Fruit fly (Drosophila melanogaster) whole organism, embryonic: Measurements from ENCODE around the gene CG33643.

ENCODE experiments used
- Bgb ChIP-seq: fragments of 200-800 bp; sonication (Bioruptor generic); IDR thresholded peaks from 2 replicates; pipeline ENCODE4 v1.3.6; 2022; ENCODE audit warnings: missing biosample characterization, missing genetic modification characterization; ENCODE audit not compliant: partially characterized antibody
- Blimp-1 ChIP-seq: fragments of 200-800 bp; sonication (Bioruptor generic); optimal IDR thresholded peaks from 3 replicates; lab custom pipeline; 2018; ENCODE audit warnings: missing biosample characterization, missing genetic modification characterization, mild to moderate bottlenecking, moderate library complexity, missing genetic modification reagents
- CG11560 ChIP-seq: fragments of 200-800 bp; sonication (Bioruptor generic); IDR thresholded peaks from 3 replicates; pipeline ENCODE4 v1.3.6; 2022; ENCODE audit warnings: missing biosample characterization, missing genetic modification characterization
- CG11695 ChIP-seq: fragments of 200-800 bp; sonication (Bioruptor generic); IDR thresholded peaks from 3 replicates; pipeline ENCODE4 v1.3.6; 2022; ENCODE audit warnings: missing biosample characterization, missing genetic modification characterization
- CG15479 ChIP-seq: fragments of 200-800 bp; sonication (Bioruptor generic); optimal IDR thresholded peaks from 3 replicates; lab custom pipeline; 2019; ENCODE audit warnings: missing biosample characterization, mild to moderate bottlenecking, missing genetic modification characterization, moderate library complexity
- CG17186 ChIP-seq: fragments of 200-800 bp; sonication (Bioruptor generic); optimal IDR thresholded peaks from 3 replicates; lab custom pipeline; 2017; ENCODE audit warnings: missing biosample characterization, missing genetic modification reagents, missing genetic modification characterization
- CG18011 ChIP-seq: fragments of 200-800 bp; sonication (Bioruptor generic); optimal IDR thresholded peaks from 2 replicates; lab custom pipeline; 2017; ENCODE audit warnings: missing biosample characterization, missing genetic modification characterization, mild to moderate bottlenecking, moderate library complexity, missing genotype
- CG2202 ChIP-seq: fragments of 200-800 bp; sonication (Bioruptor generic); optimal IDR thresholded peaks from 2 replicates; lab custom pipeline; 2018; ENCODE audit warnings: missing biosample characterization, mild to moderate bottlenecking, missing genetic modification characterization
- CG2889 ChIP-seq: fragments of 200-800 bp; sonication (Bioruptor generic); IDR thresholded peaks from 3 replicates; pipeline ENCODE4 v1.3.6; 2022; ENCODE audit warnings: missing biosample characterization, missing genetic modification characterization
- CG31365 ChIP-seq: fragments of 200-800 bp; sonication (Bioruptor generic); optimal IDR thresholded peaks from 2 replicates; lab custom pipeline; 2018; ENCODE audit warnings: missing biosample characterization, mild to moderate bottlenecking, missing genetic modification characterization
- CG31388 ChIP-seq: fragments of 200-800 bp; sonication (Bioruptor generic); optimal IDR thresholded peaks from 2 replicates; lab custom pipeline; 2016; ENCODE audit warnings: missing biosample characterization, missing genetic modification characterization
- CG34376 ChIP-seq: fragments of 200-800 bp; sonication (Bioruptor generic); optimal IDR thresholded peaks from 2 replicates; lab custom pipeline; 2018; ENCODE audit warnings: missing biosample characterization, mild to moderate bottlenecking, missing genetic modification characterization
- CG4404 ChIP-seq: fragments of 200-800 bp; sonication (Bioruptor generic); IDR thresholded peaks from 2 replicates; pipeline ENCODE4 v1.3.6; 2022; ENCODE audit warnings: missing biosample characterization, missing genetic modification characterization
- CG5245 ChIP-seq: fragments of 200-800 bp; sonication (Bioruptor generic); optimal IDR thresholded peaks from 3 replicates; lab custom pipeline; 2016; ENCODE audit warnings: missing biosample characterization, missing genetic modification characterization
- CG5953 ChIP-seq: fragments of 200-800 bp; sonication (Bioruptor generic); IDR thresholded peaks from 2 replicates; pipeline ENCODE4 v1.3.6; 2022; ENCODE audit warnings: missing biosample characterization, missing genetic modification characterization
- CG6254 ChIP-seq: fragments of 200-800 bp; sonication (Bioruptor generic); optimal IDR thresholded peaks from 3 replicates; lab custom pipeline; 2017; ENCODE audit warnings: mild to moderate bottlenecking, missing biosample characterization, missing genetic modification reagents, missing genetic modification characterization
- CG6791 ChIP-seq: fragments of 200-800 bp; sonication (Bioruptor generic); IDR thresholded peaks from 3 replicates; pipeline ENCODE4 v1.3.6; 2022; ENCODE audit warnings: missing biosample characterization, missing genetic modification characterization; ENCODE audit not compliant: partially characterized antibody
- CG7271 ChIP-seq: fragments of 200-800 bp; sonication (Bioruptor generic); optimal IDR thresholded peaks from 2 replicates; lab custom pipeline; 2018; ENCODE audit warnings: missing biosample characterization, mild to moderate bottlenecking, missing genetic modification characterization, moderate library complexity
- CG8089 ChIP-seq: fragments of 200-800 bp; sonication (Bioruptor generic); optimal IDR thresholded peaks from 3 replicates; lab custom pipeline; 2016; ENCODE audit warnings: missing biosample characterization, missing genetic modification characterization
- CG8281 ChIP-seq: fragments of 200-800 bp; sonication (Bioruptor generic); optimal IDR thresholded peaks from 2 replicates; lab custom pipeline; 2018; ENCODE audit warnings: missing biosample characterization, mild to moderate bottlenecking, missing genetic modification characterization, moderate library complexity
- CG8359 ChIP-seq: fragments of 200-800 bp; sonication (Bioruptor generic); optimal IDR thresholded peaks from 2 replicates; lab custom pipeline; 2017; ENCODE audit warnings: missing biosample characterization, mild to moderate bottlenecking, missing genetic modification characterization, borderline replicate concordance
- Eip74EF ChIP-seq, 2 experiments: fragments of 200-800 bp in 1 of 2; fragments of >200 bp in 1 of 2; sonication (Bioruptor generic) in 1 of 2; optimal IDR thresholded peaks; 2 replicates each; lab custom pipeline; 2017 to 2019; ENCODE audit warnings: missing biosample characterization in 2 of 2, missing genetic modification characterization in 2 of 2, mild to moderate bottlenecking in 1 of 2, moderate library complexity in 1 of 2
- GATAe ChIP-seq: fragments of 200-800 bp; sonication (Bioruptor generic); conservative IDR thresholded peaks from 2 replicates; pipeline ENCODE4 v1.3.6; 2022; ENCODE audit warnings: missing biosample characterization, missing genetic modification characterization
- H15 ChIP-seq: fragments of 200-800 bp; sonication (Bioruptor generic); IDR thresholded peaks from 3 replicates; pipeline ENCODE4 v1.3.6; 2022; ENCODE audit warnings: missing biosample characterization, missing genetic modification characterization
- H2.0 ChIP-seq: fragments of 200-800 bp; sonication (Bioruptor generic); IDR thresholded peaks from 2 replicates; pipeline ENCODE4 v1.3.6; 2022; ENCODE audit warnings: missing biosample characterization, missing genetic modification characterization
- Hr78 ChIP-seq, 2 experiments: fragments of 200-800 bp in 1 of 2; fragments of >200 bp in 1 of 2; sonication (Bioruptor generic) in 1 of 2; optimal IDR thresholded peaks; 2 replicates each; lab custom pipeline; 2017 to 2019; ENCODE audit warnings: missing biosample characterization in 2 of 2, missing genetic modification characterization in 2 of 2, mild to moderate bottlenecking in 1 of 2, moderate library complexity in 1 of 2
- Mad ChIP-seq: fragments of 200-800 bp; sonication (Bioruptor generic); optimal IDR thresholded peaks from 2 replicates; lab custom pipeline; 2016; ENCODE audit warnings: missing biosample characterization, missing genetic modification characterization
- NC2β ChIP-seq: fragments of 200-800 bp; sonication (Bioruptor generic); optimal IDR thresholded peaks from 2 replicates; lab custom pipeline; 2016; ENCODE audit warnings: missing biosample characterization, missing genetic modification characterization
- Trl ChIP-seq, 3 experiments: fragments of >200 bp in 2 of 3; fragments of 200-800 bp in 1 of 3; sonication (Bioruptor generic) in 1 of 3; optimal IDR thresholded peaks; 2 replicates in 1 of 3; 3 replicates in 2 of 3; lab custom pipeline; 2016 to 2017; ENCODE audit warnings: missing biosample characterization in 1 of 3, missing genetic modification characterization in 1 of 3
- al ChIP-seq: fragments of 200-800 bp; sonication (Bioruptor generic); IDR thresholded peaks from 2 replicates; pipeline ENCODE4 v1.3.6; 2022; ENCODE audit warnings: missing biosample characterization, missing genetic modification characterization
- amos ChIP-seq: fragments of 200-800 bp; sonication (Bioruptor generic); IDR thresholded peaks from 2 replicates; pipeline ENCODE4 v1.3.6; 2022; ENCODE audit warnings: missing biosample characterization, missing genetic modification characterization; ENCODE audit not compliant: partially characterized antibody
- ara ChIP-seq: fragments of 200-800 bp; sonication (Bioruptor generic); IDR thresholded peaks from 2 replicates; pipeline ENCODE4 v1.3.6; 2022; ENCODE audit warnings: missing biosample characterization, missing genetic modification characterization
- cad ChIP-seq: fragments of >200 bp; optimal IDR thresholded peaks from 2 replicates; lab custom pipeline; 2017; ENCODE audit warnings: missing biosample characterization, missing genetic modification characterization
- crol ChIP-seq: fragments of 200-800 bp; sonication (Bioruptor generic); IDR thresholded peaks from 2 replicates; pipeline ENCODE4 v1.3.6; 2022; ENCODE audit warnings: missing biosample characterization, missing genetic modification characterization
- cwo ChIP-seq: fragments of 200-800 bp; sonication (Bioruptor generic); optimal IDR thresholded peaks from 3 replicates; lab custom pipeline; 2017; ENCODE audit warnings: missing biosample characterization, missing genetic modification characterization, mild to moderate bottlenecking, moderate library complexity, missing genetic modification reagents
- ems ChIP-seq: fragments of 200-800 bp; sonication (Bioruptor generic); optimal IDR thresholded peaks from 3 replicates; lab custom pipeline; 2016; ENCODE audit warnings: missing biosample characterization, missing genetic modification characterization
- en ChIP-seq: fragments of 200-800 bp; sonication (Bioruptor generic); optimal IDR thresholded peaks from 2 replicates; lab custom pipeline; 2016; ENCODE audit warnings: missing biosample characterization, missing genetic modification characterization
- gsb ChIP-seq: fragments of 200-800 bp; sonication (Bioruptor generic); IDR thresholded peaks from 2 replicates; pipeline ENCODE4 v1.3.6; 2022; ENCODE audit warnings: missing biosample characterization, missing genetic modification characterization
- ham ChIP-seq: fragments of 200-800 bp; sonication (Bioruptor generic); IDR thresholded peaks from 2 replicates; pipeline ENCODE4 v1.3.6; 2022; ENCODE audit warnings: missing biosample characterization, missing genetic modification characterization
- her ChIP-seq: fragments of 200-800 bp; sonication (Bioruptor generic); optimal IDR thresholded peaks from 2 replicates; lab custom pipeline; 2016; ENCODE audit warnings: missing biosample characterization, missing genetic modification characterization
- klu ChIP-seq: fragments of 200-800 bp; sonication (Bioruptor generic); IDR thresholded peaks from 2 replicates; pipeline ENCODE4 v1.3.6; 2022; ENCODE audit warnings: missing biosample characterization, missing genetic modification characterization
- lbe ChIP-seq: fragments of 200-800 bp; sonication (Bioruptor generic); optimal IDR thresholded peaks from 2 replicates; lab custom pipeline; 2016; ENCODE audit warnings: missing biosample characterization, mild to moderate bottlenecking, missing genetic modification characterization
- pfk ChIP-seq: fragments of 200-800 bp; sonication (Bioruptor generic); optimal IDR thresholded peaks from 2 replicates; lab custom pipeline; 2018; ENCODE audit warnings: missing biosample characterization, mild to moderate bottlenecking, missing genetic modification characterization, moderate library complexity
- pnt ChIP-seq: fragments of 200-800 bp; sonication (Bioruptor generic); optimal IDR thresholded peaks from 3 replicates; lab custom pipeline; 2016; ENCODE audit warnings: missing biosample characterization, missing genetic modification characterization
- schlank ChIP-seq: fragments of 200-800 bp; sonication (Bioruptor generic); optimal IDR thresholded peaks from 2 replicates; lab custom pipeline; 2018; ENCODE audit warnings: missing biosample characterization, mild to moderate bottlenecking, missing genetic modification characterization
- sd ChIP-seq: fragments of 200-800 bp; sonication (Bioruptor generic); optimal IDR thresholded peaks from 3 replicates; lab custom pipeline; 2018; ENCODE audit warnings: missing biosample characterization, mild to moderate bottlenecking, missing genetic modification characterization, moderate library complexity
- seq ChIP-seq: fragments of 200-800 bp; sonication (Bioruptor generic); IDR thresholded peaks from 2 replicates; pipeline ENCODE4 v1.3.6; 2022; ENCODE audit warnings: missing biosample characterization, missing genetic modification characterization
- zen ChIP-seq: fragments of 200-800 bp; sonication (Bioruptor generic); optimal IDR thresholded peaks from 3 replicates; lab custom pipeline; 2018; ENCODE audit warnings: missing biosample characterization, mild to moderate bottlenecking, missing genetic modification characterization, moderate library complexity

CG33643 gene

dm6 chr2L:13514945-13515687, 15.8 kb upstream of the CG33643 start (continued):
- TF ChIP-seq Eip74EF (GFP tag; optimal IDR thresholded peaks at IDR 0.05; lab: Kevin White, UChicago) (peak in 1 of 2 experiments; percentile 70), cwo (GFP tag; lab: Kevin White, UChicago) (no peak), GATAe (GFP tag; lab: Robert Waterston, UW) (peak; percentile 17; the same call in 1 of the 2 replicates), Trl (optimal IDR thresholded peaks at IDR 0.05; lab: Kevin White, UChicago) (no peak), Trl (GFP tag; optimal IDR thresholded peaks at IDR 0.05; lab: Kevin White, UChicago) (peak; percentile 63), CG2889 (GFP tag; lab: Robert Waterston, UW) (0 out of 3 replicates have a peak, but pooled peaks have one; percentile 3), NC2β (GFP tag; lab: Kevin White, UChicago) (peak; percentile 47), CG8359 (GFP tag; lab: Kevin White, UChicago) (peak; percentile 17), Mad (peak; percentile 16), CG18011 (no peak), gsb (GFP tag; lab: Robert Waterston, UW) (peak; percentile 50), seq (peak; percentile 59; the same call in 1 of the 2 replicates), CG34376 (GFP tag; lab: Kevin White, UChicago) (no peak), H2.0 (peak; percentile 67), CG5953 (GFP tag; lab: Robert Waterston, UW) (no peak), CG7271 (tag; lab: Kevin White, UChicago) (no peak), CG5245 (GFP tag; lab: Kevin White, UChicago) (peak; percentile 61), CG11560 (tag; lab: Robert Waterston, UW) (no peak), CG31388 (GFP tag; lab: Kevin White, UChicago) (peak; percentile 71), CG17186 (GFP tag; lab: Kevin White, UChicago) (peak; percentile 31), sd (tag; lab: Kevin White, UChicago) (peak; percentile 8), CG11695 (GFP tag; lab: Robert Waterston, UW) (peak; percentile 77), CG8281 (peak; percentile 63), klu (GFP tag; lab: Robert Waterston, UW) (peak; percentile 6; the same call in 1 of the 2 replicates), her (GFP tag; lab: Kevin White, UChicago) (peak; percentile 47), al (GFP tag; lab: Robert Waterston, UW) (peak; percentile 82), ara (GFP tag; lab: Robert Waterston, UW) (peak; percentile 64; the same call in 1 of the 2 replicates), CG2202 (tag; lab: Kevin White, UChicago) (no peak), Hr78 (GFP tag; optimal IDR thresholded peaks at IDR 0.05; lab: Kevin White, UChicago) (no peak), Bgb (GFP tag; lab: Robert Waterston, UW) (no peak), pnt (GFP tag; lab: Kevin White, UChicago) (peak; percentile 66), CG8089 (GFP tag; lab: Kevin White, UChicago) (peak; percentile 44), cad (GFP tag; lab: Kevin White, UChicago) (no peak), crol (GFP tag; lab: Robert Waterston, UW) (no peak), amos (GFP tag; lab: Robert Waterston, UW) (no peak), lbe (GFP tag; lab: Kevin White, UChicago) (no peak), ham (no peak), pfk (GFP tag; lab: Kevin White, UChicago) (no peak), H15 (GFP tag; lab: Robert Waterston, UW) (peak; percentile 75), CG4404 (peak; percentile 28; the same call in 1 of the 2 replicates), CG31365 (tag; lab: Kevin White, UChicago) (no peak), en (GFP tag; lab: Kevin White, UChicago) (peak; percentile 84), CG6254 (GFP tag; lab: Kevin White, UChicago) (peak; percentile 73), ems (peak; percentile 82), zen (tag; lab: Kevin White, UChicago) (peak; percentile 78), Blimp-1 (GFP tag; lab: Kevin White, UChicago) (peak; percentile 79), schlank (tag; lab: Kevin White, UChicago) (no peak), CG15479 (GFP tag; lab: Kevin White, UChicago) (no peak), CG6791 (GFP tag; lab: Robert Waterston, UW) (no peak)
